Worm (Caenorhabditis elegans) whole organism, L1 larva: ENCODE measurements around the gene F10E7.11.

Experiments
- C34B4.2 ChIP-seq: sonication (generic microtip); optimal IDR thresholded peaks from 2 replicates; lab custom pipeline; 2017; ENCODE audit warnings: mild to moderate bottlenecking, missing genetic modification characterization, missing compliant biosample characterization
- aly-2 ChIP-seq: fragments of 150-350 bp; optimal IDR thresholded peaks from 2 replicates; lab custom pipeline; 2014; ENCODE audit warnings: missing biosample characterization, missing genetic modification characterization
- ama-1 ChIP-seq: fragments of 150-350 bp; optimal IDR thresholded peaks from 2 replicates; lab custom pipeline; 2014
- elt-3 ChIP-seq, 6 experiments: fragments of 150-350 bp in 1 of 6; sonication (generic microtip); optimal IDR thresholded peaks; 2 replicates each; lab custom pipeline; 2017 to 2018; ENCODE audit warnings: missing biosample characterization in 6 of 6, missing genetic modification characterization in 6 of 6, inconsistent platforms in 1 of 6
- fos-1 ChIP-seq: fragments of 150-350 bp; optimal IDR thresholded peaks from 2 replicates; lab custom pipeline; 2014; ENCODE audit warnings: missing biosample characterization, missing genetic modification characterization
- grh-1 ChIP-seq: fragments of 200-800 bp; sonication (Bioruptor generic); IDR thresholded peaks from 2 replicates; pipeline ENCODE4 v1.3.6; 2022; ENCODE audit warnings: missing genetic modification reagents, missing genetic modification characterization, missing compliant biosample characterization
- lin-13 ChIP-seq: fragments of 150-350 bp; optimal IDR thresholded peaks from 2 replicates; lab custom pipeline; 2014; ENCODE audit warnings: missing biosample characterization, missing genetic modification reagents, missing genetic modification characterization
- mab-9 ChIP-seq: fragments of 200-800 bp; sonication (Bioruptor generic); IDR thresholded peaks from 2 replicates; pipeline ENCODE4 v1.3.6; 2022; ENCODE audit warnings: missing genetic modification reagents, missing genetic modification characterization, missing compliant biosample characterization
- nhr-28 ChIP-seq: fragments of 150-350 bp; optimal IDR thresholded peaks from 2 replicates; lab custom pipeline; 2014; ENCODE audit warnings: missing biosample characterization, missing genetic modification characterization
- pag-3 ChIP-seq: sonication (generic microtip); optimal IDR thresholded peaks from 2 replicates; lab custom pipeline; 2017; ENCODE audit warnings: missing genetic modification characterization, mild to moderate bottlenecking, missing compliant biosample characterization, antibody characterized with exemption, borderline replicate concordance; ENCODE audit not compliant: insufficient read depth
- skn-1 ChIP-seq: fragments of 150-350 bp; optimal IDR thresholded peaks from 2 replicates; lab custom pipeline; 2014; ENCODE audit warnings: missing biosample characterization, missing genetic modification characterization
- unc-130 ChIP-seq: fragments of 150-350 bp; optimal IDR thresholded peaks from 2 replicates; lab custom pipeline; 2017; ENCODE audit warnings: missing biosample characterization, missing genetic modification characterization, inconsistent platforms
- unc-62 ChIP-seq: fragments of 150-350 bp; optimal IDR thresholded peaks from 2 replicates; lab custom pipeline; 2014; ENCODE audit warnings: missing biosample characterization, missing genetic modification reagents, missing genetic modification characterization
- zag-1 ChIP-seq: fragments of 150-350 bp; optimal IDR thresholded peaks from 2 replicates; lab custom pipeline; 2014; ENCODE audit warnings: missing biosample characterization, missing genetic modification characterization

- no peak for TF ChIP-seq mab-9 (GFP tag; lab: Robert Waterston, UW)
- no peak for TF ChIP-seq nhr-28
- no peak for TF ChIP-seq skn-1 (tag; lab: Kevin White, UChicago)
- TF ChIP-seq unc-62 (GFP tag; lab: Kevin White, UChicago), result no peak
- no peak for TF ChIP-seq C34B4.2
- TF ChIP-seq unc-130, result no peak
- TF ChIP-seq elt-3 (tag; optimal IDR thresholded peaks at IDR 0.05; lab: Kevin White, UChicago), result peak in 2 of 6 experiments; percentile 18 to 59
- no peak for TF ChIP-seq lin-13 (GFP tag; lab: Kevin White, UChicago)
- TF ChIP-seq aly-2 (tag; lab: Kevin White, UChicago), result no peak
- no peak for TF ChIP-seq fos-1
- no peak for TF ChIP-seq pag-3 (tag; lab: Kevin White, UChicago)
- TF ChIP-seq ama-1, result no peak
- no peak for TF ChIP-seq grh-1 (GFP tag; lab: Robert Waterston, UW)
- TF ChIP-seq zag-1 (tag; lab: Kevin White, UChicago), result no peak
Observed at ce11 chrII:7157415-7157814, 34.7 kb upstream of the F10E7.11 start.
